Worm (Caenorhabditis elegans) whole organism, late embryonic: Measurements from ENCODE around the gene D1054.9.

Experiments
- F13H6.1 ChIP-seq: sonication (generic microtip); optimal IDR thresholded peaks from 2 replicates; lab custom pipeline; 2016; ENCODE audit warnings: missing genetic modification characterization, missing compliant biosample characterization
- ama-1 ChIP-seq: fragments of 150-350 bp; optimal IDR thresholded peaks from 2 replicates; lab custom pipeline; 2014
- ceh-2 ChIP-seq: sonication (generic microtip); optimal IDR thresholded peaks from 2 replicates; lab custom pipeline; 2016; ENCODE audit warnings: missing genotype, missing genetic modification characterization, missing compliant biosample characterization
- ceh-9 ChIP-seq: sonication (generic microtip); optimal IDR thresholded peaks from 2 replicates; lab custom pipeline; 2016; ENCODE audit warnings: mild to moderate bottlenecking, missing genetic modification characterization, inconsistent platforms, missing compliant biosample characterization
- dve-1 ChIP-seq: sonication (generic microtip); optimal IDR thresholded peaks from 2 replicates; lab custom pipeline; 2017; ENCODE audit warnings: antibody characterized with exemption, mild to moderate bottlenecking, missing genetic modification characterization, missing compliant biosample characterization
- fkh-10 ChIP-seq: fragments of 150-350 bp; optimal IDR thresholded peaks from 2 replicates; lab custom pipeline; 2014; ENCODE audit warnings: missing biosample characterization, missing genetic modification reagents, missing genetic modification characterization
- hlh-6 ChIP-seq: sonication (generic microtip); optimal IDR thresholded peaks from 2 replicates; lab custom pipeline; 2016; ENCODE audit warnings: missing genotype, missing genetic modification characterization, missing compliant biosample characterization
- lin-11 ChIP-seq: fragments of 200-800 bp; sonication (Bioruptor generic); optimal IDR thresholded peaks from 2 replicates; lab custom pipeline; 2018; ENCODE audit warnings: mild to moderate bottlenecking, missing genetic modification characterization, missing compliant biosample characterization
- nhr-11 ChIP-seq: fragments of 150-350 bp; optimal IDR thresholded peaks from 2 replicates; lab custom pipeline; 2014; ENCODE audit warnings: missing biosample characterization, missing genetic modification characterization
- ref-2 ChIP-seq: sonication (generic microtip); optimal IDR thresholded peaks from 2 replicates; lab custom pipeline; 2016; ENCODE audit warnings: missing genetic modification characterization, missing compliant biosample characterization
- rnt-1 ChIP-seq: sonication (generic microtip); optimal IDR thresholded peaks from 2 replicates; lab custom pipeline; 2016; ENCODE audit warnings: missing genetic modification characterization, missing compliant biosample characterization

ce11 chrV:10756698-10757097 is 34.2 kb downstream of the D1054.9 start, which contains the start of gene irld-6:
- TF ChIP-seq ama-1 (lab: Kevin White, UChicago) = no peak
- no peak for TF ChIP-seq F13H6.1 (tag; lab: Kevin White, UChicago)
- TF ChIP-seq rnt-1 (tag; lab: Kevin White, UChicago) = no peak
- no peak for TF ChIP-seq ref-2 (tag; lab: Kevin White, UChicago)
- no peak for TF ChIP-seq fkh-10
- no peak for TF ChIP-seq hlh-6 (tag; lab: Kevin White, UChicago)
- TF ChIP-seq dve-1 (tag; lab: Kevin White, UChicago) = no peak
- TF ChIP-seq nhr-11 (tag; lab: Kevin White, UChicago) = no peak
- TF ChIP-seq ceh-9 (tag; lab: Kevin White, UChicago) = no peak
- no peak for TF ChIP-seq ceh-2 (tag; lab: Kevin White, UChicago)
- no peak for TF ChIP-seq lin-11 (tag; lab: Kevin White, UChicago)
